Fruit fly (Drosophila melanogaster): ENCODE results near the gene tll.

Gene tll

DNA sequence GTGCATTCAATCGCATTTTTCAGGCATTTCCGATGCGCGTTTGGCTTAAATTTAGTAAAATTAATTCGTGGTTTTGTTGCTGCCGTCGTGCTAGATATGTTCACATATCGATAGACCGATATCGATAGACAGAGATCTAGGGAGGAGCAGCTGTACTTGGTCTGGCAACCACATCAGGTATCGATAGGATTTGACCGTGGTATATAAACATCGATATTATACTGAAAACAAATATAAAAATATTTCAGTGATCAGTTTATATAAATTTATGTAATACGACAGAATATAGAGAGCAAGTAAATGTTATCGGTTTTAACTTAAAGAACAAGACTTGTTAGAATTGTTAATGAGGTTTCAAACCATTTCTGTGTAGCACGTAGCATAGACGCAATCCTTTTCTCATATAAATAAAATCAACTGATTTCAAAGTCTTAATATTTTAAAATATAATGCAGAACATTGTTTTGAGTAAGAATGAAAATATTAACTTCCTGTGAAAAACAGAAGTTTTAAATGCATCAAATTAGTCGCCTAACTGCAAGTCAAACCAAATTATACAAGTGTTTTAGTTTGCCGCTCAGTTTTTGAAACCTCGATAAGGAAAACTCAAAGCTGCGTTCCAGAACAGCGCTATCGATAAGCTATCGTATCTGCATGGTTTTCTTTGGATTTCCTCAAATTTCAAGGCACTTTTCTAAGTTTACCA is 45.5 kb upstream of the tll start, which contains the start of the genes wts and dj-1beta (continued):
- TF ChIP-seq Xbp1 (GFP tag; optimal IDR thresholded peaks at IDR 0.05) (no peak), CG2712 (tag; optimal IDR thresholded peaks at IDR 0.05) (peak; percentile 19), CG10959 (GFP tag; IDR thresholded peaks at IDR 0.05) (no peak), Trl (optimal IDR thresholded peaks at IDR 0.05) (no peak), Trl (GFP tag; optimal IDR thresholded peaks at IDR 0.05) (no peak), Scr (GFP tag; IDR thresholded peaks at IDR 0.05; ENCODE audit: partially characterized antibody) (peak; percentile 93), CG1832 (GFP tag; optimal IDR thresholded peaks at IDR 0.05) (no peak), Dek (tag; optimal IDR thresholded peaks at IDR 0.05) (no peak), h (optimal IDR thresholded peaks at IDR 0.05) (no peak), jumu (GFP tag; optimal IDR thresholded peaks at IDR 0.05) (no peak), CG11695 (GFP tag; IDR thresholded peaks at IDR 0.05) (no peak), Hmx (GFP tag; optimal IDR thresholded peaks at IDR 0.05) (no peak), tll (GFP tag; optimal IDR thresholded peaks at IDR 0.05) (no peak), pzg (GFP tag; optimal IDR thresholded peaks at IDR 0.05) (peak; percentile 86), trem (tag; optimal IDR thresholded peaks at IDR 0.05) (peak; percentile 54), Six4 (GFP tag; optimal IDR thresholded peaks at IDR 0.05) (no peak), sd (tag; optimal IDR thresholded peaks at IDR 0.05) (no peak), Dfd (GFP tag; optimal IDR thresholded peaks at IDR 0.05) (no peak), Taf1 (GFP tag; IDR thresholded peaks at IDR 0.05) (no peak), CG12942 (GFP tag; optimal IDR thresholded peaks at IDR 0.05) (no peak), NC2β (GFP tag; optimal IDR thresholded peaks at IDR 0.05) (no peak), zf30C (GFP tag; optimal IDR thresholded peaks at IDR 0.05) (no peak), Side (GFP tag; optimal IDR thresholded peaks at IDR 0.05) (no peak), CG8388 (GFP tag; optimal IDR thresholded peaks at IDR 0.05) (no peak), CG14710 (tag; optimal IDR thresholded peaks at IDR 0.05) (peak; percentile 52), slbo (GFP tag; IDR thresholded peaks at IDR 0.05) (peak; percentile 32; the same call in 1 of the 2 replicates), sisA (GFP tag; IDR thresholded peaks at IDR 0.05) (no peak), CG6689 (GFP tag; IDR thresholded peaks at IDR 0.05) (no peak), CG17328 (GFP tag; IDR thresholded peaks at IDR 0.05) (no peak), toy (GFP tag; IDR thresholded peaks at IDR 0.05) (no peak), CG14441 (GFP tag; IDR thresholded peaks at IDR 0.05) (no peak), CG6272 (GFP tag; IDR thresholded peaks at IDR 0.05) (peak; percentile 9; the same call in 1 of the 2 replicates), Poxn (GFP tag; IDR thresholded peaks at IDR 0.05) (no peak), jing (GFP tag; optimal IDR thresholded peaks at IDR 0.05) (no peak), Spps (tag; optimal IDR thresholded peaks at IDR 0.05) (no peak), CG32767 (GFP tag; IDR thresholded peaks at IDR 0.05) (no peak), CG9437 (GFP tag; optimal IDR thresholded peaks at IDR 0.05) (no peak), CG10321 (GFP tag; IDR thresholded peaks at IDR 0.05) (no peak), knrl (GFP tag; IDR thresholded peaks at IDR 0.05; ENCODE audit: partially characterized antibody) (peak; percentile 94), Stat92E (GFP tag; optimal IDR thresholded peaks at IDR 0.05) (no peak), D19A (tag; optimal IDR thresholded peaks at IDR 0.05) (no peak), bab2 (GFP tag; optimal IDR thresholded peaks at IDR 0.05) (no peak), Usf (GFP tag; optimal IDR thresholded peaks at IDR 0.05) (no peak), CG8924 (tag; optimal IDR thresholded peaks at IDR 0.05) (peak; percentile 28), CG8765 (GFP tag; IDR thresholded peaks at IDR 0.05) (no peak), bowl (GFP tag; IDR thresholded peaks at IDR 0.05) (no peak), her (GFP tag; optimal IDR thresholded peaks at IDR 0.05) (peak; percentile 99), CG14860 (GFP tag; IDR thresholded peaks at IDR 0.05; ENCODE audit: partially characterized antibody) (peak; percentile 91), stc (GFP tag; IDR thresholded peaks at IDR 0.05) (no peak), unpg (GFP tag; optimal IDR thresholded peaks at IDR 0.05) (no peak), lbe (GFP tag; optimal IDR thresholded peaks at IDR 0.05) (no peak)
